Worm (Caenorhabditis elegans) whole organism, L4/young adult: ENCODE results near the gene srx-22.

ENCODE experiments used
- dao-5 ChIP-seq: sonication (generic microtip); optimal IDR thresholded peaks from 2 replicates; lab custom pipeline; 2016; ENCODE audit warnings: missing genotype, missing genetic modification characterization, moderate library complexity, missing compliant biosample characterization
- him-1 ChIP-seq: sonication (generic microtip); optimal IDR thresholded peaks from 2 replicates; lab custom pipeline; 2016; ENCODE audit warnings: missing genotype, missing genetic modification reagents, missing genetic modification characterization, missing compliant biosample characterization

ce11 chrV:728822-729493 is 49.2 kb downstream of the srx-22 start:
- TF ChIP-seq dao-5 (tag; lab: Kevin White, UChicago): no peak
- TF ChIP-seq him-1 (tag; lab: Kevin White, UChicago): no peak
